Worm (Caenorhabditis elegans): ENCODE measurements around the gene T03F7.6.

Gene T03F7.6

ce11 chrV:11323720-11324119, 29.2 kb downstream of the T03F7.6 start, which contains the start of gene str-141:
str-141 (minus strand) TSS chrV:11323820.
- TF ChIP-seq gmeb-2 (tag; optimal IDR thresholded peaks at IDR 0.05) (no peak), fax-1 (tag; optimal IDR thresholded peaks at IDR 0.05) (no peak), ref-2 (tag; optimal IDR thresholded peaks at IDR 0.05) (no peak), ttx-3 (tag; optimal IDR thresholded peaks at IDR 0.05) (no peak), che-1 (tag; optimal IDR thresholded peaks at IDR 0.05) (no peak), nfya-1 (tag; optimal IDR thresholded peaks at IDR 0.05) (no peak), ceh-2 (tag; optimal IDR thresholded peaks at IDR 0.05) (no peak), madf-2 (tag; optimal IDR thresholded peaks at IDR 0.05) (no peak), zip-5 (tag; optimal IDR thresholded peaks at IDR 0.05) (no peak), tbx-7 (tag; optimal IDR thresholded peaks at IDR 0.05) (no peak), ceh-22 (tag; optimal IDR thresholded peaks at IDR 0.05) (no peak), pha-4 (tag; optimal IDR thresholded peaks at IDR 0.05) (no peak), ceh-14 (tag; optimal IDR thresholded peaks at IDR 0.05) (no peak), eyg-1 (tag; optimal IDR thresholded peaks at IDR 0.05) (no peak)

ce11 chrV:11326914-11327367, 32.4 kb downstream of the T03F7.6 start, which contains the start of gene tmed-10:
tmed-10 (minus strand) TSS chrV:11326964.
- peak; percentile 54 for TF ChIP-seq nfya-1 (tag; optimal IDR thresholded peaks at IDR 0.05)
- peak; percentile 31 for TF ChIP-seq unc-55 (GFP tag; optimal IDR thresholded peaks at IDR 0.05)
- TF ChIP-seq ceh-14 (tag; optimal IDR thresholded peaks at IDR 0.05) = no peak
- TF ChIP-seq unc-42 (tag; optimal IDR thresholded peaks at IDR 0.05) = peak; percentile 48
- no peak for TF ChIP-seq ceh-6 (GFP tag; optimal IDR thresholded peaks at IDR 0.05)
- peak; percentile 1 for TF ChIP-seq ceh-18 (tag; optimal IDR thresholded peaks at IDR 0.05)
- no peak for TF ChIP-seq hlh-15 (tag; optimal IDR thresholded peaks at IDR 0.05)
- TF ChIP-seq ceh-48 (tag; optimal IDR thresholded peaks at IDR 0.05) = no peak
- TF ChIP-seq ceh-31 (tag; optimal IDR thresholded peaks at IDR 0.05) = peak; percentile 42

ce11 chrV:11329100-11329499, 34.6 kb downstream of the T03F7.6 start, which contains the start of gene F47G9.6:
F47G9.6 (plus strand) TSS chrV:11329400.
- TF ChIP-seq gmeb-2 (tag; optimal IDR thresholded peaks at IDR 0.05) (no peak), zip-5 (tag; optimal IDR thresholded peaks at IDR 0.05) (no peak), fkh-10 (GFP tag; optimal IDR thresholded peaks at IDR 0.05) (no peak), ahr-1 (tag; optimal IDR thresholded peaks at IDR 0.05) (no peak), C38D4.7 (GFP tag; optimal IDR thresholded peaks at IDR 0.05) (no peak), tbx-2 (tag; optimal IDR thresholded peaks at IDR 0.05) (no peak), elt-2 (tag; optimal IDR thresholded peaks at IDR 0.05) (no peak), madf-2 (tag; optimal IDR thresholded peaks at IDR 0.05) (no peak), ceh-24 (tag; optimal IDR thresholded peaks at IDR 0.05) (no peak), lim-6 (tag; optimal IDR thresholded peaks at IDR 0.05) (no peak), ceh-19 (GFP tag; optimal IDR thresholded peaks at IDR 0.05) (no peak), hlh-30 (tag; optimal IDR thresholded peaks at IDR 0.05; ENCODE audit: insufficient read depth) (no peak), ets-4 (tag; optimal IDR thresholded peaks at IDR 0.05) (no peak), sdc-2 (tag; optimal IDR thresholded peaks at IDR 0.05) (no peak), K02D7.2 (tag; optimal IDR thresholded peaks at IDR 0.05) (no peak), eyg-1 (tag; optimal IDR thresholded peaks at IDR 0.05) (no peak)

ce11 chrV:11334193-11334592, 39.7 kb downstream of the T03F7.6 start, which contains the start of gene T02E9.6:
T02E9.6 (minus strand) TSS chrV:11334293.
- no peak for TF ChIP-seq K02D7.2 (tag; optimal IDR thresholded peaks at IDR 0.05)
- TF ChIP-seq pros-1 (tag; optimal IDR thresholded peaks at IDR 0.05) = no peak

- no peak for TF ChIP-seq ztf-16 (tag; optimal IDR thresholded peaks at IDR 0.05)
- no peak for TF ChIP-seq C38D4.7 (GFP tag; optimal IDR thresholded peaks at IDR 0.05)
- TF ChIP-seq ceh-34 (tag; optimal IDR thresholded peaks at IDR 0.05) = peak; percentile 97
- peak; percentile 5 for TF ChIP-seq pha-2 (tag; optimal IDR thresholded peaks at IDR 0.05)
- TF ChIP-seq pax-1 (tag; optimal IDR thresholded peaks at IDR 0.05) = peak; percentile 95
- TF ChIP-seq zip-5 (tag; optimal IDR thresholded peaks at IDR 0.05) = no peak
- no peak for TF ChIP-seq mec-3 (tag; optimal IDR thresholded peaks at IDR 0.05; ENCODE audit: borderline replicate concordance)
Observed at ce11 chrV:11335757-11336418, 41.4 kb downstream of the T03F7.6 start.

All from whole organism, late embryonic.